Worm (Caenorhabditis elegans): ENCODE measurements around the gene thn-2.
A peak's percentile ranks its signal among the peaks of the same experiment; 100 is the strongest.

thn-2 gene

DNA sequence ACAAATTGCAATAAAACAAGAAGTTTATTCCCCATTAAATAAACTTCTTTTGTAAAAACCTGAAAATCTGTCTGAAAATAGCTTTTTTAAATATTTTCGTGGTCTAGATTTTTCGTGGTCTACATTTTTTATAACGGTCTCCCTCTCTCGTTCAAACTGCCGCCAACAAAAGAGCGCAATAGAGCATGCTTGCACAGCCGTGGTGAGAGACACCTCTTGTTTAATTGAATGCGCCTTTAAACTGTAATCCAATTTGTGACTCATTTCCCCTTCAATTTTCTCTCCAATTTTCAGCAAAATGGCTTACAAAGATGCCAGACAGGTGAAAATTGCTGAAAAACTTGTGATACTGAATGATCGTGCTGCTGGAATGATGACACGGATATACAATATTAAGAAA lies 21.2 kb downstream of the thn-2 start, which contains the start of gene gex-3 (continued):
- TF ChIP-seq ets-4 (GFP tag; optimal IDR thresholded peaks at IDR 0.05) (no peak), somi-1 (GFP tag; optimal IDR thresholded peaks at IDR 0.05) (no peak), ztf-26 (tag; optimal IDR thresholded peaks at IDR 0.05) (no peak), lin-40 (tag; optimal IDR thresholded peaks at IDR 0.05) (peak; percentile 42), mcd-1 (GFP tag; IDR thresholded peaks at IDR 0.05) (peak; percentile 95), lsl-1 (GFP tag; optimal IDR thresholded peaks at IDR 0.05) (peak; percentile 82), atf-7 (tag; optimal IDR thresholded peaks at IDR 0.05) (no peak), ztf-18 (tag; optimal IDR thresholded peaks at IDR 0.05) (no peak), nhr-90 (tag; optimal IDR thresholded peaks at IDR 0.05) (no peak), tlf-1 (GFP tag; optimal IDR thresholded peaks at IDR 0.05) (peak; percentile 79), F55B11.4 (tag; optimal IDR thresholded peaks at IDR 0.05; ENCODE audit: borderline replicate concordance, insufficient read depth) (no peak), lin-26 (GFP tag; IDR thresholded peaks at IDR 0.05) (0 out of 2 replicates have a peak, but pooled peaks have one; percentile 8), Y79H2A.3 (GFP tag; conservative IDR thresholded peaks at IDR 0.05) (no peak), dpff-1 (tag; optimal IDR thresholded peaks at IDR 0.05) (no peak), lag-1 (GFP tag; IDR thresholded peaks at IDR 0.05) (no peak), F57A8.1 (GFP tag; optimal IDR thresholded peaks at IDR 0.05) (no peak), ccch-3 (GFP tag; optimal IDR thresholded peaks at IDR 0.05) (no peak), snpc-1.3 (tag; optimal IDR thresholded peaks at IDR 0.05; ENCODE audit: insufficient read depth) (peak; percentile 30), ceh-58 (GFP tag; IDR thresholded peaks at IDR 0.05) (no peak), hmg-20 (GFP tag; IDR thresholded peaks at IDR 0.05) (no peak), ama-1 (optimal IDR thresholded peaks at IDR 0.05) (no peak), ama-1 (GFP tag; optimal IDR thresholded peaks at IDR 0.05) (no peak), nfyb-1 (GFP tag; IDR thresholded peaks at IDR 0.05) (peak; percentile 69; the same call in 1 of the 2 replicates), T07F8.4 (tag; optimal IDR thresholded peaks at IDR 0.05) (no peak), ekl-4 (GFP tag; IDR thresholded peaks at IDR 0.05) (peak; percentile 71; the same call in 1 of the 2 replicates), cebp-1 (GFP tag; IDR thresholded peaks at IDR 0.05) (no peak), cebp-1 (tag; optimal IDR thresholded peaks at IDR 0.05) (peak; percentile 55), madf-10 (tag; optimal IDR thresholded peaks at IDR 0.05) (peak; percentile 12), ztf-3 (GFP tag; optimal IDR thresholded peaks at IDR 0.05) (no peak), lsy-27 (tag; optimal IDR thresholded peaks at IDR 0.05; ENCODE audit: borderline replicate concordance, insufficient read depth) (peak; percentile 18), sea-2 (GFP tag; IDR thresholded peaks at IDR 0.05) (no peak), ZK185.1 (tag; optimal IDR thresholded peaks at IDR 0.05; ENCODE audit: poor library complexity, severe bottlenecking) (peak; percentile 48), Y95B8A.8 (GFP tag; IDR thresholded peaks at IDR 0.05) (0 out of 2 replicates have a peak, but pooled peaks have one; percentile 22), hmg-1.2 (GFP tag; IDR thresholded peaks at IDR 0.05) (peak; percentile 56; the same call in 1 of the 2 replicates), T26A5.8 (tag; optimal IDR thresholded peaks at IDR 0.05) (no peak), ztf-25 (GFP tag; IDR thresholded peaks at IDR 0.05) (0 out of 2 replicates have a peak, but pooled peaks have one; percentile 11), nhr-27 (tag; optimal IDR thresholded peaks at IDR 0.05) (no peak), hlh-26 (GFP tag; conservative IDR thresholded peaks at IDR 0.05) (no peak), nhr-120 (GFP tag; IDR thresholded peaks at IDR 0.05) (no peak), snpc-4 (GFP tag; optimal IDR thresholded peaks at IDR 0.05) (peak; percentile 34), snpc-4 (tag; optimal IDR thresholded peaks at IDR 0.05) (peak in 3 of 4 experiments; percentile 62 to 73 (median 64)), attf-5 (GFP tag; optimal IDR thresholded peaks at IDR 0.05) (peak; percentile 73), K11D2.4 (GFP tag; IDR thresholded peaks at IDR 0.05) (no peak), aptf-2 (GFP tag; conservative IDR thresholded peaks at IDR 0.05) (no peak), athp-1 (tag; optimal IDR thresholded peaks at IDR 0.05) (no peak), unc-62 (GFP tag; optimal IDR thresholded peaks at IDR 0.05) (no peak), let-607 (tag; optimal IDR thresholded peaks at IDR 0.05) (no peak), ceh-27 (GFP tag; optimal IDR thresholded peaks at IDR 0.05) (peak; percentile 81), dpl-1 (GFP tag; optimal IDR thresholded peaks at IDR 0.05) (peak; percentile 94)
